Fruit fly (Drosophila melanogaster): ENCODE measurements around the gene CG13643.

CG13643 gene

DNA sequence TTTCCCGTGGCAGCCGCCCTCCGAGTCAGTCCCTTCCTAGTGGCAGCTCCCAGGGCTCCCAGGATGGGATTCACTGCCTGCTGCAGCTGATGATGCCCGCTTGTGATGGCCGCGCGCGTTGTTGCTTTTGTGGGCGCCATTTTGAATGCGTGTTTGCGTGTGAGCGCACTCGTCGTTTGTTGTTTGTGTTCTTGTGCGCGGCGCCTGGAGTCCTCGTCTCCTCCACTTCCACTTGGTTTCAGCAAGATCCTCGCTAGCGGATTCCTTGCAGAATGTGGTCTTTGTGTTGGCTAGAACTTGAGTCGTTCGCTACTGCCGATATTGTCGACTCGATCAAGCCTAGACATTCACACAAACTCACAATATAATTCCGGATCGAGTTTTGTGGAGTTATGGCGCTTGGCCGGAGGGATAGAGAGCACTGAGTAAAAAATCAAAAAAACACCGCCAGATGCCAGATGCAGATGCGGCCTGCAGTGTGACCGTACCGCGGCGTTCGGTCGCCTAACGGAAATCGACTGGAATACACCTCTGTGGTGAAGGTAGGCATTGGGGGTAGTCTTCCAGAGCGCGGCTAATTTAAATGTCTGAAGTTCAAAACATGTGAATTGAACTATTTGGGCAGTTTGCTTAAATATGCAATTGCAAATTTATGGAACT lies 35.3 kb downstream of the CG13643 start, which contains the start of gene CycB3 (continued):
- no peak for TF ChIP-seq Hand (GFP tag; optimal IDR thresholded peaks at IDR 0.05)
- TF ChIP-seq Oli (tag; optimal IDR thresholded peaks at IDR 0.05), result no peak
- TF ChIP-seq Eip74EF (GFP tag; optimal IDR thresholded peaks at IDR 0.05), result no peak
- TF ChIP-seq CG17385 (GFP tag; optimal IDR thresholded peaks at IDR 0.05), result peak; percentile 34
- peak; percentile 58 for TF ChIP-seq YL-1 (GFP tag; optimal IDR thresholded peaks at IDR 0.05)
- no peak for TF ChIP-seq CG18476 (GFP tag; optimal IDR thresholded peaks at IDR 0.05)
- TF ChIP-seq p53 (GFP tag; optimal IDR thresholded peaks at IDR 0.05), result no peak
- no peak for TF ChIP-seq PHDP (tag; optimal IDR thresholded peaks at IDR 0.05)
- no peak for TF ChIP-seq dmrt99B (tag; optimal IDR thresholded peaks at IDR 0.05)
- peak; percentile 65 for TF ChIP-seq stwl (tag; optimal IDR thresholded peaks at IDR 0.05)
- TF ChIP-seq esg (GFP tag; conservative IDR thresholded peaks at IDR 0.05), result no peak
- no peak for TF ChIP-seq tgo (GFP tag; IDR thresholded peaks at IDR 0.05)
- TF ChIP-seq CG10147 (GFP tag; optimal IDR thresholded peaks at IDR 0.05), result no peak
- TF ChIP-seq D (optimal IDR thresholded peaks at IDR 0.05), result no peak
- TF ChIP-seq D (GFP tag; optimal IDR thresholded peaks at IDR 0.05), result no peak
- TF ChIP-seq dysf (GFP tag; IDR thresholded peaks at IDR 0.05), result no peak
- peak; percentile 48; the same call in 1 of the 3 replicates for TF ChIP-seq sr (GFP tag; IDR thresholded peaks at IDR 0.05)
- TF ChIP-seq H2.0 (GFP tag; IDR thresholded peaks at IDR 0.05), result no peak
- no peak for TF ChIP-seq br (optimal IDR thresholded peaks at IDR 0.05)
- TF ChIP-seq ap (GFP tag; IDR thresholded peaks at IDR 0.05), result no peak
- TF ChIP-seq gro (GFP tag; optimal IDR thresholded peaks at IDR 0.05), result no peak
- no peak for TF ChIP-seq CG18764 (GFP tag; optimal IDR thresholded peaks at IDR 0.05)
- no peak for TF ChIP-seq CG10274 (GFP tag; optimal IDR thresholded peaks at IDR 0.05)
- TF ChIP-seq repo (GFP tag; optimal IDR thresholded peaks at IDR 0.05), result peak; percentile 25
- TF ChIP-seq chm (GFP tag; IDR thresholded peaks at IDR 0.05), result peak; percentile 44; the same call in 1 of the 2 replicates
- TF ChIP-seq CG12942 (GFP tag; optimal IDR thresholded peaks at IDR 0.05), result no peak
- no peak for TF ChIP-seq gsb (GFP tag; IDR thresholded peaks at IDR 0.05)
- no peak for TF ChIP-seq CG8944 (GFP tag; optimal IDR thresholded peaks at IDR 0.05)
- no peak for TF ChIP-seq CG12299 (tag; optimal IDR thresholded peaks at IDR 0.05)
- TF ChIP-seq Ssrp (tag; optimal IDR thresholded peaks at IDR 0.05), result no peak
- TF ChIP-seq salm (tag; optimal IDR thresholded peaks at IDR 0.05), result no peak
- no peak for TF ChIP-seq CG11696 (GFP tag; IDR thresholded peaks at IDR 0.05)
- TF ChIP-seq Lhr (GFP tag; optimal IDR thresholded peaks at IDR 0.05), result peak; percentile 43
- no peak for TF ChIP-seq CG13894 (tag; optimal IDR thresholded peaks at IDR 0.05)
- TF ChIP-seq CG2199 (GFP tag; IDR thresholded peaks at IDR 0.05), result no peak
- no peak for TF ChIP-seq klu (GFP tag; IDR thresholded peaks at IDR 0.05)
- no peak for TF ChIP-seq CG6854 (GFP tag; optimal IDR thresholded peaks at IDR 0.05)
- peak; percentile 75 for TF ChIP-seq sens (GFP tag)
- TF ChIP-seq CG15601 (tag; optimal IDR thresholded peaks at IDR 0.05), result peak; percentile 4
- no peak for TF ChIP-seq CG7928 (GFP tag; optimal IDR thresholded peaks at IDR 0.05)
- TF ChIP-seq CG3163 (GFP tag; optimal IDR thresholded peaks at IDR 0.05), result no peak
- TF ChIP-seq Dbx (GFP tag; IDR thresholded peaks at IDR 0.05), result 0 out of 3 replicates have a peak, but pooled peaks have one; percentile 13
- TF ChIP-seq CG10979 (tag; optimal IDR thresholded peaks at IDR 0.05), result peak; percentile 41
- no peak for TF ChIP-seq dimm (GFP tag; IDR thresholded peaks at IDR 0.05)
- TF ChIP-seq Poxn (GFP tag; IDR thresholded peaks at IDR 0.05), result no peak
- TF ChIP-seq CG14050 (GFP tag; IDR thresholded peaks at IDR 0.05), result no peak
- TF ChIP-seq CG32532 (GFP tag; IDR thresholded peaks at IDR 0.05), result no peak
- TF ChIP-seq dmrt11E (tag; optimal IDR thresholded peaks at IDR 0.05), result peak; percentile 31
- TF ChIP-seq Dref (GFP tag; IDR thresholded peaks at IDR 0.05), result peak; percentile 74
- TF ChIP-seq GATAe (GFP tag; conservative IDR thresholded peaks at IDR 0.05), result no peak
- TF ChIP-seq ken (GFP tag; IDR thresholded peaks at IDR 0.05), result 0 out of 3 replicates have a peak, but pooled peaks have one; percentile 9
- no peak for TF ChIP-seq slbo (GFP tag; IDR thresholded peaks at IDR 0.05)
